Worm (Caenorhabditis elegans) whole organism, late embryonic: ENCODE results near the gene aco-2.
A peak's percentile ranks its signal among the peaks of the same experiment; 100 is the strongest.
"Not testable (repeated sequence)": the region's sequence is repeated elsewhere in the genome, so short reads cannot be mapped to it uniquely, and the experiment has no call there.

ENCODE experiments used
- C08G9.2 ChIP-seq: sonication (generic microtip); optimal IDR thresholded peaks from 2 replicates; lab custom pipeline; 2016; ENCODE audit warnings: mild to moderate bottlenecking, missing genetic modification characterization, moderate library complexity, missing compliant biosample characterization
- F13H6.1 ChIP-seq: sonication (generic microtip); optimal IDR thresholded peaks from 2 replicates; lab custom pipeline; 2016; ENCODE audit warnings: missing genetic modification characterization, missing compliant biosample characterization
- K09A11.1 ChIP-seq: sonication (generic microtip); optimal IDR thresholded peaks from 2 replicates; lab custom pipeline; 2017; ENCODE audit warnings: antibody characterized with exemption, mild to moderate bottlenecking, missing genetic modification characterization, missing compliant biosample characterization; ENCODE audit not compliant: insufficient read depth
- T23F11.4 ChIP-seq: fragments of 200-800 bp; sonication (Bioruptor generic); optimal IDR thresholded peaks from 2 replicates; lab custom pipeline; 2018; ENCODE audit warnings: mild to moderate bottlenecking, missing genetic modification characterization, missing compliant biosample characterization
- Y22D7AL.16 ChIP-seq: sonication (generic microtip); optimal IDR thresholded peaks from 2 replicates; lab custom pipeline; 2016; ENCODE audit warnings: missing genetic modification characterization, missing compliant biosample characterization
- ama-1 ChIP-seq: fragments of 150-350 bp; optimal IDR thresholded peaks from 2 replicates; lab custom pipeline; 2014
- ceh-18 ChIP-seq: sonication (generic microtip); optimal IDR thresholded peaks from 2 replicates; lab custom pipeline; 2016; ENCODE audit warnings: missing genetic modification characterization, missing compliant biosample characterization
- ceh-19 ChIP-seq: fragments of 200-800 bp; sonication (Bioruptor generic); optimal IDR thresholded peaks from 2 replicates; lab custom pipeline; 2018; ENCODE audit warnings: mild to moderate bottlenecking, missing genetic modification characterization, missing compliant biosample characterization
- ceh-24 ChIP-seq: sonication (generic microtip); optimal IDR thresholded peaks from 2 replicates; lab custom pipeline; 2016; ENCODE audit warnings: mild to moderate bottlenecking, missing genetic modification characterization, missing compliant biosample characterization
- ceh-30 ChIP-seq: fragments of 150-350 bp; optimal IDR thresholded peaks from 2 replicates; lab custom pipeline; 2014; ENCODE audit warnings: missing biosample characterization, missing genetic modification characterization
- ceh-31 ChIP-seq: sonication (generic microtip); optimal IDR thresholded peaks from 2 replicates; lab custom pipeline; 2016; ENCODE audit warnings: missing genetic modification characterization, missing compliant biosample characterization
- ceh-34 ChIP-seq: sonication (generic microtip); optimal IDR thresholded peaks from 2 replicates; lab custom pipeline; 2016; ENCODE audit warnings: mild to moderate bottlenecking, missing genetic modification characterization, missing compliant biosample characterization
- ceh-48 ChIP-seq: sonication (generic microtip); optimal IDR thresholded peaks from 2 replicates; lab custom pipeline; 2016; ENCODE audit warnings: missing genetic modification characterization, inconsistent platforms, missing compliant biosample characterization
- ceh-6 ChIP-seq: fragments of 200-800 bp; sonication (Bioruptor generic); optimal IDR thresholded peaks from 2 replicates; lab custom pipeline; 2018; ENCODE audit warnings: mild to moderate bottlenecking, missing genetic modification characterization, missing compliant biosample characterization
- ceh-9 ChIP-seq: sonication (generic microtip); optimal IDR thresholded peaks from 2 replicates; lab custom pipeline; 2016; ENCODE audit warnings: mild to moderate bottlenecking, missing genetic modification characterization, inconsistent platforms, missing compliant biosample characterization
- elt-2 ChIP-seq: sonication (generic microtip); optimal IDR thresholded peaks from 2 replicates; lab custom pipeline; 2016; ENCODE audit warnings: missing genetic modification reagents, missing genetic modification characterization, missing compliant biosample characterization
- elt-4 ChIP-seq: sonication (generic microtip); optimal IDR thresholded peaks from 2 replicates; lab custom pipeline; 2016; ENCODE audit warnings: missing genetic modification characterization, missing compliant biosample characterization
- ets-4 ChIP-seq: sonication (generic microtip); optimal IDR thresholded peaks from 2 replicates; lab custom pipeline; 2016; ENCODE audit warnings: missing genetic modification characterization, missing compliant biosample characterization
- fkh-10 ChIP-seq: fragments of 150-350 bp; optimal IDR thresholded peaks from 2 replicates; lab custom pipeline; 2014; ENCODE audit warnings: missing biosample characterization, missing genetic modification reagents, missing genetic modification characterization
- gmeb-2 ChIP-seq: sonication (generic microtip); optimal IDR thresholded peaks from 2 replicates; lab custom pipeline; 2016; ENCODE audit warnings: missing genetic modification characterization, inconsistent platforms, missing compliant biosample characterization
- hlh-13 ChIP-seq: fragments of 200-800 bp; sonication (Bioruptor generic); optimal IDR thresholded peaks from 2 replicates; lab custom pipeline; 2018; ENCODE audit warnings: mild to moderate bottlenecking, missing genetic modification characterization, missing compliant biosample characterization
- hlh-8 ChIP-seq: sonication (generic microtip); optimal IDR thresholded peaks from 2 replicates; lab custom pipeline; 2016; ENCODE audit warnings: missing genotype, missing genetic modification characterization, missing compliant biosample characterization
- lim-6 ChIP-seq: sonication (generic microtip); optimal IDR thresholded peaks from 2 replicates; lab custom pipeline; 2016; ENCODE audit warnings: missing genetic modification characterization, missing compliant biosample characterization
- nfya-1 ChIP-seq: sonication (generic microtip); optimal IDR thresholded peaks from 2 replicates; lab custom pipeline; 2017; ENCODE audit warnings: missing genetic modification characterization, mild to moderate bottlenecking, missing compliant biosample characterization, antibody characterized with exemption, moderate library complexity
- nhr-11 ChIP-seq: fragments of 150-350 bp; optimal IDR thresholded peaks from 2 replicates; lab custom pipeline; 2014; ENCODE audit warnings: missing biosample characterization, missing genetic modification characterization
- nhr-232 ChIP-seq: sonication (generic microtip); optimal IDR thresholded peaks from 2 replicates; lab custom pipeline; 2016; ENCODE audit warnings: missing genetic modification characterization, missing compliant biosample characterization
- npax-4 ChIP-seq: sonication (generic microtip); optimal IDR thresholded peaks from 2 replicates; lab custom pipeline; 2016; ENCODE audit warnings: missing genetic modification characterization, missing compliant biosample characterization
- pag-3 ChIP-seq: sonication (generic microtip); optimal IDR thresholded peaks from 2 replicates; lab custom pipeline; 2016; ENCODE audit warnings: missing compliant biosample characterization, missing genetic modification characterization, borderline replicate concordance
- pha-2 ChIP-seq: sonication (generic microtip); optimal IDR thresholded peaks from 2 replicates; lab custom pipeline; 2017; ENCODE audit warnings: mild to moderate bottlenecking, missing genetic modification characterization, missing compliant biosample characterization
- pha-4 ChIP-seq: fragments of 150-350 bp; optimal IDR thresholded peaks from 2 replicates; lab custom pipeline; 2018; ENCODE audit warnings: missing biosample characterization, missing genetic modification reagents, missing genetic modification characterization
- pqm-1 ChIP-seq: sonication (generic microtip); optimal IDR thresholded peaks from 2 replicates; lab custom pipeline; 2016; ENCODE audit warnings: missing genetic modification characterization, missing compliant biosample characterization
- pros-1 ChIP-seq: fragments of 150-350 bp; optimal IDR thresholded peaks from 2 replicates; lab custom pipeline; 2014; ENCODE audit warnings: missing biosample characterization, missing genetic modification reagents, missing genetic modification characterization
- ref-2 ChIP-seq: sonication (generic microtip); optimal IDR thresholded peaks from 2 replicates; lab custom pipeline; 2016; ENCODE audit warnings: missing genetic modification characterization, missing compliant biosample characterization
- rnt-1 ChIP-seq: sonication (generic microtip); optimal IDR thresholded peaks from 2 replicates; lab custom pipeline; 2016; ENCODE audit warnings: missing genetic modification characterization, missing compliant biosample characterization
- sox-2 ChIP-seq: fragments of 200-800 bp; sonication (Bioruptor generic); IDR thresholded peaks from 2 replicates; pipeline ENCODE4 v1.3.6; 2022; ENCODE audit warnings: missing genetic modification reagents, missing genetic modification characterization, missing compliant biosample characterization
- unc-55 ChIP-seq: sonication (generic microtip); optimal IDR thresholded peaks from 2 replicates; lab custom pipeline; 2017; ENCODE audit warnings: missing biosample characterization, missing genetic modification reagents, missing genetic modification characterization
- ztf-16 ChIP-seq: sonication (generic microtip); optimal IDR thresholded peaks from 2 replicates; lab custom pipeline; 2017; ENCODE audit warnings: missing genetic modification characterization, missing compliant biosample characterization

aco-2 gene

DNA sequence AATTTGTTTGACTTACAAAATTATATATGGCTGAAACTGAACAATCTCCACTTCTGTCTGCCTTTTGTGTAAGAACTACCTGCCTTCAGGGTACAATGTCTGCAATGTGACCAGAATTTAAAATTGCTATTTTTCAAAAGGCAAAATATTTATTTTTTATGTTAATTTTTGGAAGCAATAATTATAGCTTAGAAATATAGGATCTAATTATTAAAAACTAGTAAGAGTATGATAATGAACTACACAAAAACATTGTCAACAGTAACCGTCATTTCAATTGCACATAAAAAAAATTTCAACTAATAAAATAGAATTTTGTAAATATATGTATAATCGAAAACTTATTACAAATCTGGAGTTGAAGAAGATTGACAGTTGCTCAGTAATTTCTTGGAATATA is 16.6 kb upstream of the aco-2 start, which contains the start of gene C29E4.9:
C29E4.9 (minus strand) TSS at position 101 of the 400 bp plus-strand sequence.
- TF ChIP-seq ref-2 (tag; lab: Kevin White, UChicago) (no peak), unc-55 (no peak), pros-1 (tag; lab: Kevin White, UChicago) (no peak), rnt-1 (tag; lab: Kevin White, UChicago) (no peak), nhr-232 (no peak), C08G9.2 (tag; lab: Kevin White, UChicago) (no peak), pag-3 (tag; lab: Kevin White, UChicago) (no peak), ceh-30 (tag; lab: Kevin White, UChicago) (no peak), elt-2 (tag; lab: Kevin White, UChicago) (no peak), Y22D7AL.16 (tag; lab: Kevin White, UChicago) (no peak), ceh-19 (GFP tag; lab: Kevin White, UChicago) (no peak), hlh-13 (GFP tag; lab: Kevin White, UChicago) (no peak), ztf-16 (tag; lab: Kevin White, UChicago) (no peak), npax-4 (tag; lab: Kevin White, UChicago) (no peak), ceh-18 (tag; lab: Kevin White, UChicago) (no peak), ceh-34 (tag; lab: Kevin White, UChicago) (no peak)

ce11 chrIII:7958085-7958484 is 15.4 kb upstream of the aco-2 start, which contains the start of gene C29E4.11:
TSS of gene C29E4.11 (minus strand) at chrIII:7958114.
- peak; percentile 38 for TF ChIP-seq nfya-1 (tag; lab: Kevin White, UChicago)
- no peak for TF ChIP-seq nhr-11 (tag; lab: Kevin White, UChicago)
- TF ChIP-seq npax-4 (tag; lab: Kevin White, UChicago): no peak

ce11 chrIII:7958922-7959609 is 14.5 kb upstream of the aco-2 start, which contains the start of gene F54H12.10:
TSS of gene F54H12.10 (minus strand) at chrIII:7958972.
- not testable (repeated sequence) for TF ChIP-seq ceh-18 (tag; lab: Kevin White, UChicago); ceh-48; K09A11.1 (tag; lab: Kevin White, UChicago)

ce11 chrIII:7962641-7963040 is 10.9 kb upstream of the aco-2 start, which contains the start of gene F54H12.4:
TSS of gene F54H12.4 (minus strand) at chrIII:7962741.
- not testable (repeated sequence) for TF ChIP-seq ets-4, ceh-9, lim-6 (tag; lab: Kevin White, UChicago)
- TF ChIP-seq, all 69 proteins: peak for 0; not testable (repeated sequence) for 69

DNA sequence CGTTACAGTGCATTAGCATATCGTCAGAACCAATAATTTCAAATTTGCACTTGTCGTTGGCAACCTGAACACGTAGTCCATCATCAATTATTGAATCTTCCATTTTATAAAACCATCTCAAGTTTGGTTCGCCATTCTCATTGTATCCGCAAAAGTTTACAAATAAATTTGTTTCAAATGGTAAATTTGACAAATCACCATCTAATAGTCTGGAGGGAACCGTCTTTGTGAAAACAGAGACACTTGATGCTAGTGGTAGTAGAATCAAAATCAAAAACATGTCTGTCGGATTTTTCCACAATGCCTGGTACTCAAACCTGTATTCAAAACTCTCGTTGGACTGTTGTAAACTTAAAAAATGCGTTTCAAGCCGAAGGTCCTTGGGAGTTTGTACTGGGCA is 9.2 kb upstream of the aco-2 start, which contains the start of gene F54H12.2:
F54H12.2 (plus strand) TSS at position 301 of the 400 bp plus-strand sequence.
- not testable (repeated sequence) for TF ChIP-seq hlh-8 (tag; lab: Kevin White, UChicago); nhr-232; ceh-6 (GFP tag; lab: Kevin White, UChicago)

- no peak for TF ChIP-seq elt-4
- TF ChIP-seq, all 69 proteins: peak for 0
These were observed 4.4 kb upstream of the aco-2 start, which contains the start of the genes F54H12.8 and F54H12.7 for ce11 chrIII:7969121-7969520. TSS of gene F54H12.8 (minus strand) at chrIII:7969221. TSS of gene F54H12.7 (plus strand) at chrIII:7969349.

DNA sequence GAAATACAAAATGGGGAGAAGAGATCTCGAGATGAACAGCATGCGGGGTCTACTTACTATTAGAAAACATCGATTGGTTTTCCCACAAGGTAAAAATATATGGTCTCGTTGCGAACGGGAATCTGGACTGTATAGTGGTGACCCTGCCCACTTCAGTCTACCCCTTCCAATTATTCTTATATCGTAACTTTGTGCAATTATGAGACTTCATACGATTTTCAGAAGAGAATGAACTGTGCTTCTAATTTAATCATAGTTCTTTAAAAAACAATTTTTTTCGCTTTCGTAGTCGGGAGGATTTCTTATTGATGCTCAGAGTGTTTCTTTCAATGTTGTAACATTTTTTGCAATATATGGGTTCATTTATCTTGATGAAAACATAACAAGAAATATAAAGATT is 1.5 kb upstream of the aco-2 start, which contains the start of gene F54H12.5:
F54H12.5 (minus strand) TSS at position 101 of the 400 bp plus-strand sequence.
- TF ChIP-seq Y22D7AL.16 (tag; lab: Kevin White, UChicago) (no peak), pqm-1 (tag; lab: Kevin White, UChicago) (no peak), T23F11.4 (GFP tag; lab: Kevin White, UChicago) (no peak), ama-1 (lab: Kevin White, UChicago) (no peak), ref-2 (tag; lab: Kevin White, UChicago) (no peak), ceh-31 (tag; lab: Kevin White, UChicago) (no peak), fkh-10 (GFP tag; lab: Kevin White, UChicago) (no peak), F13H6.1 (no peak), sox-2 (GFP tag; lab: Robert Waterston, UW) (no peak), gmeb-2 (tag; lab: Kevin White, UChicago) (no peak), pha-4 (tag; lab: Kevin White, UChicago) (no peak), pha-2 (no peak), hlh-8 (tag; lab: Kevin White, UChicago) (no peak), ceh-24 (tag; lab: Kevin White, UChicago) (no peak), ztf-16 (tag; lab: Kevin White, UChicago) (no peak)
- TF ChIP-seq, all 69 proteins: peak for 0
